Worm (Caenorhabditis elegans): ENCODE data around the gene Y67D8B.3.

DNA sequence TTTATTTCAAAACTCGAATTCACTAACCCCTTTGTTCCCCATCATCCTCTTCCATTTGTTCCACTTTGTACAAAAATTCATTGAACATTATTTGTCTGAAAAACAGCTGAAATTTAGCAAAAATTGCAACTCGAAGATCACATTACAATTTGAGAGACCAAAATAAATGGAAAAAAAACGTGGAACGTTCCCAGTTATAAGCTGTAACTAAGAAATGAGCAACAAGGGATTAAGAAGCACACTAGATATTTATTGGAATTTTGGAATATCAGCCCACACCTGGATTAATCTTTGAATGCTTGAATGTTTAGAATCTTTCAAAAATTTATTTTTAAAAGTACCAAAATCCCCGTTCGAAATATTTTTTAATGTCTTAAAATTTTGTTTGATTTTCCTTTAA, 10.5 kb downstream of the Y67D8B.3 start, which contains the start of gene Y67D8B.2:
- no peak for TF ChIP-seq nhr-28 (tag; optimal IDR thresholded peaks at IDR 0.05)
- TF ChIP-seq ceh-28 (tag; optimal IDR thresholded peaks at IDR 0.05), result no peak
- TF ChIP-seq nhr-237 (tag; optimal IDR thresholded peaks at IDR 0.05), result no peak
- no peak for TF ChIP-seq fkh-10 (GFP tag; optimal IDR thresholded peaks at IDR 0.05)
- no peak for TF ChIP-seq lin-39 (tag; optimal IDR thresholded peaks at IDR 0.05)
- no peak for TF ChIP-seq nfya-1 (tag; optimal IDR thresholded peaks at IDR 0.05; ENCODE audit: insufficient read depth)
